Worm (Caenorhabditis elegans): ENCODE measurements around the gene acp-6.
"Not testable (repeated sequence)": the region's sequence is repeated elsewhere in the genome, so short reads cannot be mapped to it uniquely, and the experiment has no call there.

ce11 chrIV:6423381-6423780 lies 2.6 kb downstream of the acp-6 start:
- TF ChIP-seq F49E8.2 (tag; optimal IDR thresholded peaks at IDR 0.05; ENCODE audit: insufficient read depth); ztf-18 (tag; optimal IDR thresholded peaks at IDR 0.05); him-1 (tag; optimal IDR thresholded peaks at IDR 0.05); cebp-1 (GFP tag; IDR thresholded peaks at IDR 0.05); pha-4 (tag; optimal IDR thresholded peaks at IDR 0.05): not testable (repeated sequence)
- peak; percentile 21 for TF ChIP-seq cebp-1 (tag; optimal IDR thresholded peaks at IDR 0.05)

All from whole organism, young adult.